Worm (Caenorhabditis elegans): ENCODE results near the gene aipr-1.

aipr-1 gene

ce11 chrII:6598050-6598449 lies 4.0 kb upstream of the aipr-1 start, which contains the start of gene dnj-8:
dnj-8 (minus strand) TSS chrII:6598080.
- TF ChIP-seq ceh-36 (tag; optimal IDR thresholded peaks at IDR 0.05): no peak
- TF ChIP-seq pes-1 (GFP tag; IDR thresholded peaks at IDR 0.05): no peak
- no peak for TF ChIP-seq aly-1 (tag; optimal IDR thresholded peaks at IDR 0.05)
- TF ChIP-seq hmbx-1 (tag; optimal IDR thresholded peaks at IDR 0.05): no peak
- TF ChIP-seq scrt-1 (GFP tag; IDR thresholded peaks at IDR 0.05): no peak
- no peak for TF ChIP-seq tra-4 (tag; optimal IDR thresholded peaks at IDR 0.05)
- no peak for TF ChIP-seq ceh-13 (GFP tag; optimal IDR thresholded peaks at IDR 0.05)
- no peak for TF ChIP-seq tbx-37 (GFP tag; conservative IDR thresholded peaks at IDR 0.05)
- no peak for TF ChIP-seq F13C5.2 (tag; optimal IDR thresholded peaks at IDR 0.05)

- TF ChIP-seq hnd-1 (tag; optimal IDR thresholded peaks at IDR 0.05) (no peak), sea-1 (GFP tag; conservative IDR thresholded peaks at IDR 0.05) (no peak), pes-1 (GFP tag; IDR thresholded peaks at IDR 0.05) (no peak), F13C5.2 (tag; optimal IDR thresholded peaks at IDR 0.05) (no peak)
Measured at ce11 chrII:6597507-6597906, 3.5 kb upstream of the aipr-1 start.

- TF ChIP-seq flt-1 (GFP tag; IDR thresholded peaks at IDR 0.05): no peak
Measured at ce11 chrII:6592251-6592650, 1.8 kb downstream of the aipr-1 start, which contains the start of gene C56C10.9. C56C10.9 (minus strand) TSS chrII:6592351.

- TF ChIP-seq hmbx-1 (tag; optimal IDR thresholded peaks at IDR 0.05) (no peak), sea-1 (GFP tag; conservative IDR thresholded peaks at IDR 0.05) (no peak), F13C5.2 (tag; optimal IDR thresholded peaks at IDR 0.05) (no peak)
Measured at ce11 chrII:6591000-6591399, 3.1 kb downstream of the aipr-1 start.

ce11 chrII:6589408-6589807 lies 4.6 kb downstream of the aipr-1 start, which contains the start of gene vps-32.1:
vps-32.1 (plus strand) TSS chrII:6589708.
- no peak for TF ChIP-seq pes-1 (GFP tag; IDR thresholded peaks at IDR 0.05)
- TF ChIP-seq hmbx-1 (tag; optimal IDR thresholded peaks at IDR 0.05): no peak
- TF ChIP-seq tbx-11 (GFP tag; IDR thresholded peaks at IDR 0.05): no peak
- no peak for TF ChIP-seq hmg-4 (GFP tag; optimal IDR thresholded peaks at IDR 0.05)
- no peak for TF ChIP-seq scrt-1 (GFP tag; IDR thresholded peaks at IDR 0.05)
- TF ChIP-seq B0310.2 (tag; optimal IDR thresholded peaks at IDR 0.05): no peak

- peak; percentile 1 for TF ChIP-seq hmg-4 (GFP tag; optimal IDR thresholded peaks at IDR 0.05)
- TF ChIP-seq ama-1 (optimal IDR thresholded peaks at IDR 0.05): no peak
- peak; percentile 72 for TF ChIP-seq F13C5.2 (tag; optimal IDR thresholded peaks at IDR 0.05)
- TF ChIP-seq tra-4 (tag; optimal IDR thresholded peaks at IDR 0.05): no peak
- TF ChIP-seq tbx-11 (GFP tag; IDR thresholded peaks at IDR 0.05): no peak
- TF ChIP-seq ceh-36 (tag; optimal IDR thresholded peaks at IDR 0.05): no peak
- TF ChIP-seq flt-1 (GFP tag; IDR thresholded peaks at IDR 0.05): no peak
- peak; percentile 25 for TF ChIP-seq ets-7 (tag; optimal IDR thresholded peaks at IDR 0.05)
- TF ChIP-seq scrt-1 (GFP tag; IDR thresholded peaks at IDR 0.05): no peak
- TF ChIP-seq hmbx-1 (tag; optimal IDR thresholded peaks at IDR 0.05): no peak
Measured at ce11 chrII:6588605-6589292, 5.3 kb downstream of the aipr-1 start, which contains the start of gene icd-1. icd-1 (minus strand) TSS chrII:6588655.

ce11 chrII:6587264-6587870 lies 6.7 kb downstream of the aipr-1 start, which contains the start of gene C56C10.7:
C56C10.7 (minus strand) TSS chrII:6587575.
- TF ChIP-seq tra-4 (tag; optimal IDR thresholded peaks at IDR 0.05): no peak
- no peak for TF ChIP-seq flt-1 (GFP tag; IDR thresholded peaks at IDR 0.05)
- TF ChIP-seq hmbx-1 (tag; optimal IDR thresholded peaks at IDR 0.05): no peak
- TF ChIP-seq scrt-1 (GFP tag; IDR thresholded peaks at IDR 0.05): no peak
- TF ChIP-seq ceh-36 (tag; optimal IDR thresholded peaks at IDR 0.05): no peak

ce11 chrII:6582758-6583157 lies 11.3 kb downstream of the aipr-1 start, which contains the start of gene C56C10.4:
C56C10.4 (plus strand) TSS chrII:6583058.
- TF ChIP-seq flt-1 (GFP tag; IDR thresholded peaks at IDR 0.05) (no peak), hmg-4 (GFP tag; optimal IDR thresholded peaks at IDR 0.05) (no peak), ceh-13 (GFP tag; optimal IDR thresholded peaks at IDR 0.05) (no peak), ama-1 (optimal IDR thresholded peaks at IDR 0.05) (no peak), F13C5.2 (tag; optimal IDR thresholded peaks at IDR 0.05) (no peak), hmbx-1 (tag; optimal IDR thresholded peaks at IDR 0.05) (no peak), sea-1 (GFP tag; conservative IDR thresholded peaks at IDR 0.05) (no peak)

ce11 chrII:6581236-6581635 lies 12.8 kb downstream of the aipr-1 start, which contains the start of gene C56C10.6:
C56C10.6 (minus strand) TSS chrII:6581336.
- TF ChIP-seq B0310.2 (tag; optimal IDR thresholded peaks at IDR 0.05) (no peak), flt-1 (GFP tag; IDR thresholded peaks at IDR 0.05) (no peak), tbx-11 (GFP tag; IDR thresholded peaks at IDR 0.05) (no peak), hnd-1 (tag; optimal IDR thresholded peaks at IDR 0.05) (no peak)

All from whole organism, early embryonic.